Fruit fly (Drosophila melanogaster) whole organism, embryonic: ENCODE results near the gene CG11698.

Experiments
- CG13424 ChIP-seq: fragments of 200-800 bp; sonication (Bioruptor generic); optimal IDR thresholded peaks from 2 replicates; lab custom pipeline; 2019; ENCODE audit warnings: missing biosample characterization, mild to moderate bottlenecking, missing genetic modification characterization, moderate library complexity
- CG30020 ChIP-seq: fragments of 200-800 bp; optimal IDR thresholded peaks from 2 replicates; lab custom pipeline; 2019; ENCODE audit warnings: missing biosample characterization, mild to moderate bottlenecking, missing genetic modification characterization, moderate library complexity
- CG32767 ChIP-seq: fragments of 200-800 bp; sonication (Bioruptor generic); IDR thresholded peaks from 2 replicates; pipeline ENCODE4 v1.3.6; 2022; ENCODE audit warnings: missing biosample characterization, missing genetic modification characterization
- CG3407 ChIP-seq: fragments of 200-800 bp; sonication (Bioruptor generic); optimal IDR thresholded peaks from 2 replicates; lab custom pipeline; 2018; ENCODE audit warnings: missing biosample characterization, mild to moderate bottlenecking, missing genetic modification characterization
- CG8765 ChIP-seq: fragments of 200-800 bp; sonication (Bioruptor generic); IDR thresholded peaks from 2 replicates; pipeline ENCODE4 v1.3.6; 2022; ENCODE audit warnings: missing biosample characterization, missing genetic modification characterization
- Elba2 ChIP-seq: fragments of 200-800 bp; sonication (Bioruptor generic); optimal IDR thresholded peaks from 3 replicates; lab custom pipeline; 2016; ENCODE audit warnings: missing biosample characterization, missing genetic modification characterization
- Gug ChIP-seq: fragments of 200-800 bp; sonication (Bioruptor generic); IDR thresholded peaks from 4 replicates; pipeline ENCODE4 v1.3.6; 2022; ENCODE audit warnings: missing biosample characterization, missing genetic modification characterization
- Lim3 ChIP-seq: fragments of 200-800 bp; sonication (Bioruptor generic); IDR thresholded peaks from 2 replicates; pipeline ENCODE4 v1.3.6; 2022; ENCODE audit warnings: missing biosample characterization, missing genetic modification characterization
- Rfx ChIP-seq: fragments of 200-800 bp; sonication (Bioruptor generic); IDR thresholded peaks from 2 replicates; pipeline ENCODE4 v1.3.6; 2022; ENCODE audit warnings: missing biosample characterization, missing genetic modification characterization
- caup ChIP-seq: fragments of 200-800 bp; sonication (Bioruptor generic); optimal IDR thresholded peaks from 3 replicates; lab custom pipeline; 2017; ENCODE audit warnings: missing biosample characterization, mild to moderate bottlenecking, missing genetic modification characterization, moderate library complexity; ENCODE audit not compliant: severe bottlenecking
- h ChIP-seq: fragments of >200 bp; optimal IDR thresholded peaks from 2 replicates; lab custom pipeline; 2017
- ham ChIP-seq: fragments of 200-800 bp; sonication (Bioruptor generic); IDR thresholded peaks from 2 replicates; pipeline ENCODE4 v1.3.6; 2022; ENCODE audit warnings: missing biosample characterization, missing genetic modification characterization
- nerfin-2 ChIP-seq: fragments of 200-800 bp; sonication (Bioruptor generic); IDR thresholded peaks from 2 replicates; pipeline ENCODE4 v1.3.6; 2022; ENCODE audit warnings: missing biosample characterization, missing genetic modification characterization; ENCODE audit not compliant: partially characterized antibody
- slbo ChIP-seq: fragments of 200-800 bp; sonication (Bioruptor generic); IDR thresholded peaks from 2 replicates; pipeline ENCODE4 v1.3.6; 2022; ENCODE audit warnings: missing biosample characterization, missing genetic modification characterization

- TF ChIP-seq CG3407 (GFP tag; lab: Kevin White, UChicago) (no peak), ham (GFP tag; lab: Robert Waterston, UW) (no peak), nerfin-2 (GFP tag; lab: Robert Waterston, UW) (no peak), Gug (no peak), caup (GFP tag; lab: Kevin White, UChicago) (no peak), Lim3 (no peak), CG32767 (no peak), CG8765 (GFP tag; lab: Robert Waterston, UW) (no peak), CG30020 (tag; lab: Kevin White, UChicago) (no peak), Rfx (GFP tag; lab: Robert Waterston, UW) (no peak), slbo (no peak), h (no peak), Elba2 (no peak), CG13424 (no peak)
Observed at dm6 chr3R:8306927-8307261, 5.1 kb upstream of the CG11698 start.
